Worm (Caenorhabditis elegans): ENCODE measurements around the gene Y4C6A.4.

- no peak for TF ChIP-seq cog-1 (tag; optimal IDR thresholded peaks at IDR 0.05)
- no peak for TF ChIP-seq flt-1 (GFP tag; IDR thresholded peaks at IDR 0.05)
Measured at ce11 chrIV:5409112-5409511, 43.7 kb upstream of the Y4C6A.4 start.

Measured in whole organism, midembryonic.